Worm (Caenorhabditis elegans) whole organism, midembryonic: ENCODE data around the gene ser-4.

Experiments
- T22C8.4 ChIP-seq: fragments of 200-800 bp; sonication (Bioruptor generic); IDR thresholded peaks from 2 replicates; pipeline ENCODE4 v1.3.6; 2022; ENCODE audit warnings: missing genetic modification characterization, missing compliant biosample characterization
- cog-1 ChIP-seq: sonication (generic microtip); optimal IDR thresholded peaks from 2 replicates; lab custom pipeline; 2016; ENCODE audit warnings: missing genetic modification characterization, missing compliant biosample characterization
- flt-1 ChIP-seq: fragments of 200-800 bp; sonication (Bioruptor generic); IDR thresholded peaks from 2 replicates; pipeline ENCODE4 v1.3.6; 2022; ENCODE audit warnings: missing genetic modification characterization, missing compliant biosample characterization
- klf-2 ChIP-seq: fragments of 200-800 bp; sonication (Bioruptor generic); conservative IDR thresholded peaks from 2 replicates; pipeline ENCODE4 v1.3.6; 2022; ENCODE audit warnings: missing genetic modification reagents, missing genetic modification characterization, missing compliant biosample characterization
- med-1 ChIP-seq: sonication (generic microtip); optimal IDR thresholded peaks from 2 replicates; lab custom pipeline; 2017; ENCODE audit warnings: missing genetic modification characterization, mild to moderate bottlenecking, missing compliant biosample characterization, antibody characterized with exemption, missing genetic modification reagents; ENCODE audit not compliant: insufficient read depth
- ref-1 ChIP-seq: fragments of 200-800 bp; sonication (Bioruptor generic); conservative IDR thresholded peaks from 2 replicates; pipeline ENCODE4 v1.3.6; 2022; ENCODE audit warnings: missing genetic modification reagents, missing genetic modification characterization, missing compliant biosample characterization
- tab-1 ChIP-seq: fragments of 200-800 bp; sonication (Bioruptor generic); IDR thresholded peaks from 2 replicates; pipeline ENCODE4 v1.3.6; 2022; ENCODE audit warnings: missing genetic modification characterization, missing compliant biosample characterization
- ztf-23 ChIP-seq: fragments of 200-800 bp; sonication (Bioruptor generic); IDR thresholded peaks from 2 replicates; pipeline ENCODE4 v1.3.6; 2022; ENCODE audit warnings: missing genetic modification reagents, missing genetic modification characterization, missing compliant biosample characterization
- ztf-29 ChIP-seq: fragments of 200-800 bp; sonication (Bioruptor generic); IDR thresholded peaks from 2 replicates; pipeline ENCODE4 v1.3.6; 2022; ENCODE audit warnings: missing genetic modification reagents, missing genetic modification characterization, missing compliant biosample characterization

DNA sequence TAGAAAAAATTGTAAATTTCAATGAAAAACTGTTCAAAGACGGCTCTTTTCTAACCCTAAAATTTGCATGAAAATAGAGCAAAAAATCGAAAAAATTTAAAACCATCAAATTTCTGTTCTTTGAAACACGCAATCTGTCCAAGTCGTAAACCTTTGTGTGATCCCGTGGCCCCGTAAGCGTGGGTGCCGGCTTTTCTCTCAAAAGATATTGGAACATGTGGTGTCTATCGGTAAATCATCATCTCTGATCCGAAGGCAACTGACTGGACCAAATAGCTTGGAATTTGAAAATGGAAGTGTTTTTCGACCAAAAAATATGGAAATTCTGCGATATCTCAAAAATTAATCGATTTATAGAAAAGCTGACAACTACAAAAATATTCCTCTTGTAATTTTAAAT lies 54.2 kb downstream of the ser-4 start:
- TF ChIP-seq cog-1 (tag; lab: Kevin White, UChicago), result no peak
- no peak for TF ChIP-seq flt-1 (GFP tag; lab: Robert Waterston, UW)
- TF ChIP-seq ztf-29 (GFP tag; lab: Robert Waterston, UW), result no peak
- TF ChIP-seq klf-2 (GFP tag; lab: Robert Waterston, UW), result no peak
- no peak for TF ChIP-seq ztf-23 (GFP tag; lab: Robert Waterston, UW)
- no peak for TF ChIP-seq ref-1 (GFP tag; lab: Robert Waterston, UW)
- no peak for TF ChIP-seq med-1
- no peak for TF ChIP-seq tab-1 (GFP tag; lab: Robert Waterston, UW)
- no peak for TF ChIP-seq T22C8.4
